Worm (Caenorhabditis elegans) whole organism, early embryonic: ENCODE results near the gene C05D12.3.

Experiments used
- B0310.2 ChIP-seq: sonication (generic microtip); optimal IDR thresholded peaks from 2 replicates; lab custom pipeline; 2016; ENCODE audit warnings: mild to moderate bottlenecking, missing genetic modification characterization, missing compliant biosample characterization
- F13C5.2 ChIP-seq: sonication (generic microtip); optimal IDR thresholded peaks from 2 replicates; lab custom pipeline; 2017; ENCODE audit warnings: mild to moderate bottlenecking, missing genetic modification characterization, inconsistent platforms, missing compliant biosample characterization
- aly-1 ChIP-seq: sonication (generic microtip); optimal IDR thresholded peaks from 2 replicates; lab custom pipeline; 2016; ENCODE audit warnings: missing genetic modification characterization, missing compliant biosample characterization
- ama-1 ChIP-seq: fragments of 150-350 bp; optimal IDR thresholded peaks from 2 replicates; lab custom pipeline; 2014
- ceh-13 ChIP-seq: fragments of 200-800 bp; sonication (Bioruptor generic); optimal IDR thresholded peaks from 2 replicates; lab custom pipeline; 2018; ENCODE audit warnings: mild to moderate bottlenecking, missing genetic modification characterization, missing compliant biosample characterization
- ceh-36 ChIP-seq: sonication (generic microtip); optimal IDR thresholded peaks from 2 replicates; lab custom pipeline; 2016; ENCODE audit warnings: missing genetic modification characterization, inconsistent platforms, missing compliant biosample characterization
- ets-7 ChIP-seq: sonication (generic microtip); optimal IDR thresholded peaks from 2 replicates; lab custom pipeline; 2016; ENCODE audit warnings: missing genotype, missing genetic modification characterization, missing compliant biosample characterization
- flt-1 ChIP-seq: fragments of 200-800 bp; sonication (Bioruptor generic); IDR thresholded peaks from 2 replicates; pipeline ENCODE4 v1.3.6; 2022; ENCODE audit warnings: missing genetic modification characterization, missing compliant biosample characterization
- hmbx-1 ChIP-seq: sonication (generic microtip); optimal IDR thresholded peaks from 2 replicates; lab custom pipeline; 2016; ENCODE audit warnings: mild to moderate bottlenecking, missing genetic modification characterization, missing compliant biosample characterization
- hmg-4 ChIP-seq: fragments of 200-800 bp; sonication (Bioruptor generic); optimal IDR thresholded peaks from 2 replicates; lab custom pipeline; 2018; ENCODE audit warnings: mild to moderate bottlenecking, missing genetic modification characterization, missing compliant biosample characterization
- hnd-1 ChIP-seq: sonication (generic microtip); optimal IDR thresholded peaks from 2 replicates; lab custom pipeline; 2016; ENCODE audit warnings: missing genetic modification characterization, missing compliant biosample characterization
- pes-1 ChIP-seq: fragments of 200-800 bp; sonication (Bioruptor generic); IDR thresholded peaks from 2 replicates; pipeline ENCODE4 v1.3.6; 2022; ENCODE audit warnings: missing genetic modification reagents, missing genetic modification characterization, missing compliant biosample characterization
- scrt-1 ChIP-seq: fragments of 200-800 bp; sonication (Bioruptor generic); IDR thresholded peaks from 2 replicates; pipeline ENCODE4 v1.3.6; 2022; ENCODE audit warnings: missing genetic modification characterization, missing compliant biosample characterization
- sea-1 ChIP-seq: fragments of 200-800 bp; sonication (Bioruptor generic); conservative IDR thresholded peaks from 2 replicates; pipeline ENCODE4 v1.3.6; 2022; ENCODE audit warnings: missing genetic modification characterization, missing compliant biosample characterization
- tbx-11 ChIP-seq: fragments of 200-800 bp; sonication (Bioruptor generic); IDR thresholded peaks from 2 replicates; pipeline ENCODE4 v1.3.6; 2022; ENCODE audit warnings: missing genetic modification characterization, missing compliant biosample characterization
- tbx-37 ChIP-seq: fragments of 200-800 bp; sonication (Bioruptor generic); conservative IDR thresholded peaks from 2 replicates; pipeline ENCODE4 v1.3.6; 2022; ENCODE audit warnings: missing genetic modification reagents, missing genetic modification characterization, missing compliant biosample characterization
- tra-4 ChIP-seq: sonication (generic microtip); optimal IDR thresholded peaks from 2 replicates; lab custom pipeline; 2017; ENCODE audit warnings: missing genetic modification characterization, missing compliant biosample characterization

Gene C05D12.3

DNA sequence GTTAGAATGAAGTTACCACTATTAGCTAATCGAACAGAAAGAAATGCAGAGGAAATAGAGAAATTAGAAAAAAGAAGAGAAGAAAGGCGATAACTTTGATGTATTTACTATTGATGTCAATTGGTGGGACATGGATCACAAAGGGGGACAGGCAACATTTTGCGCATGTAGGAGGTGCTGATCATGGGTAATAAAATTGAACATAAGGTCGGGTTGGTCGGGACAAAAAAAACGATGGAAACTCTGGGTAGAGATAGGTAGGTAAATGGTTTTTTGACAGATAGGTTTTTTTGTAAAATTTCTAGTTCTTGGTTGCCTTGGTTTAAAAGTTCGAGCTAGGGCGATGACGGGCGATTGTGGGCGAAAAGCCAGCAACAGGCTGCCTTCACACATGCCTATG is 34.2 kb upstream of the C05D12.3 start, which contains the start of gene shn-1:
shn-1 (minus strand) TSS at position 101 of the 400 bp plus-strand sequence.
- TF ChIP-seq hnd-1 (tag; lab: Kevin White, UChicago) (no peak), flt-1 (GFP tag; lab: Robert Waterston, UW) (no peak)

DNA sequence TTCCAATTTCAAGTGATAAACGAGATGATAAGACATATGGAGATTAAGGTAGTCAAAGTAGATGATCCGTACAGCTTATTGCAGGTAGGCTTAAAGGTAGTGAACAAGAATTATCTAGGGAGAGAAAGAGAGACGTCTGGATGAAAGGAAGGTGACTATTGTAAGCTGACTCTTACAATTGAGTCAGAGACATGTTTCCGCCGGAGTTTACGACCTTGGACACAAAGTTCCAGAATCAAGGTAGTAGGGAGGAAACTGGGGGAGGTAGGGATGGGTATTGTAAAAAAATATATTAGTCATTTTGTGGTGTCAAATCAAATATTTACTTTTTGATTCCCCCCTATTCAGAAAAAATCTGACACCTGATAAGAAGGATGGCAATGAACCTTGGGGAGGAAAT is 32.7 kb upstream of the C05D12.3 start:
- TF ChIP-seq tbx-11 (no peak), ceh-13 (GFP tag; lab: Kevin White, UChicago) (no peak), tbx-37 (GFP tag; lab: Robert Waterston, UW) (no peak), ceh-36 (tag; lab: Kevin White, UChicago) (no peak), ama-1 (lab: Kevin White, UChicago) (no peak), sea-1 (GFP tag; lab: Robert Waterston, UW) (no peak), ets-7 (tag; lab: Kevin White, UChicago) (no peak), flt-1 (GFP tag; lab: Robert Waterston, UW) (no peak), F13C5.2 (tag; lab: Kevin White, UChicago) (no peak), scrt-1 (no peak), hmbx-1 (tag; lab: Kevin White, UChicago) (no peak), B0310.2 (no peak), hmg-4 (GFP tag; lab: Kevin White, UChicago) (no peak)

DNA sequence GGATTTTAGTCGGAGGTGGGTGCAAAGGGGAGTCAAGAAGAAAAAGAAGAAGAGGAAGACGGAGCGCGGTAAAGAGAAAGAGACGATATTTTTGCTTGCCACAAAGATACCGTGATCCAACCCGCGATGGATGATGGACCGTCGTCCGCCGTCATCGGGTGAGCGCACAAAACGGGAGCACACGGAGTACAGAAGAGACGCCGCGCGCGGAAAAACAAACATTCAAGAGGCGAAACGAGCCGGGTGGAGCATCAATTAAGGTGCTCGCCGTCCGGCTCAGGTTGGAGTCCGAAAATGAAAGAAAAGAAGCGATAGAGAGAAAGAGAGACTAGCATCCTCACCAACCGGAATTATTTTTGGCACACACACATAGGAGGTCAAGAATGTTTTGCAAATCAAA is 31.3 kb upstream of the C05D12.3 start:
- TF ChIP-seq hmg-4 (GFP tag; lab: Kevin White, UChicago) (no peak), scrt-1 (no peak), ets-7 (tag; lab: Kevin White, UChicago) (no peak), B0310.2 (no peak)

DNA sequence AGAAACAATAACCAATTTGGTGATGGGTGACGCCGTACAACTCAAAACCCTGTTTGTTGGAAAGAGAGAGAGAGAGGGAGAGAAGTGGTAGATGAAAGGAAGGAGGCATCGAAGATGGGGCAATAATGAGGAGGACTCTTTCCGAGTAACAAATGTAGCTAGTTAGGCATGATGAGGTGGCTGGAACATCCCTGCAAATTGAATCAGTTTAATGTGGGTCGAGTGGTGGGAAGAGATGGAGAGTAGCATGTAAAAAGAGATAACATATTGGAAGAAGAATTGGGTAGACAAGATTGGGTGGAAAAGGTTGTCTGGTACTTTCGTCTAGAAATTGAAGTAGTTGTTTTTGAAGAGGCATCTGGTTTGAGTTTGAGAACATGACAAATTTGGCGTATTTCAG is 28.8 kb upstream of the C05D12.3 start:
- TF ChIP-seq sea-1 (GFP tag; lab: Robert Waterston, UW) = no peak
- TF ChIP-seq aly-1 (tag; lab: Kevin White, UChicago) = peak; percentile 9

DNA sequence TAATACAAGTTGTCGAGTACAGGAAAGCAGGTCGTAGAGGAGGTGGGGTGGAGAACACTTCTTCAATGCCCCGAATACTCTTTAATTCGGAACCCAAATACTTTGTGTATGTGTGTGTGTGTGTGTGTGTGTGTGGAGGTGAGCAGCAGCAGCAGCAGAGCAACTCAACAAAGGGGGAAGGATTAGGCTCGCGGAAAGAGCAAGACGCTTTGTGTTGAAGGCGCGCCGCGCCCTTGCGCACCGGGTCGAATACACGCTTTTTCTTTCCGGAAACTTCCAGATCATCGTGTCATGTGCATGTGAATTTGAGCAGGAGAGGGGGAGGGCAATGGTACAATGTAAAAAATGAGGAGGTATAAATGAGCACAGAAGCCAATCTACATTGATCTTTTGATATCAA is 26.3 kb upstream of the C05D12.3 start:
- TF ChIP-seq F13C5.2 (tag; lab: Kevin White, UChicago) = no peak
- TF ChIP-seq ceh-36 (tag; lab: Kevin White, UChicago) = peak; percentile 10
- no peak for TF ChIP-seq scrt-1
- no peak for TF ChIP-seq aly-1 (tag; lab: Kevin White, UChicago)
- no peak for TF ChIP-seq flt-1 (GFP tag; lab: Robert Waterston, UW)
- TF ChIP-seq hnd-1 (tag; lab: Kevin White, UChicago) = no peak
- TF ChIP-seq ets-7 (tag; lab: Kevin White, UChicago) = no peak

DNA sequence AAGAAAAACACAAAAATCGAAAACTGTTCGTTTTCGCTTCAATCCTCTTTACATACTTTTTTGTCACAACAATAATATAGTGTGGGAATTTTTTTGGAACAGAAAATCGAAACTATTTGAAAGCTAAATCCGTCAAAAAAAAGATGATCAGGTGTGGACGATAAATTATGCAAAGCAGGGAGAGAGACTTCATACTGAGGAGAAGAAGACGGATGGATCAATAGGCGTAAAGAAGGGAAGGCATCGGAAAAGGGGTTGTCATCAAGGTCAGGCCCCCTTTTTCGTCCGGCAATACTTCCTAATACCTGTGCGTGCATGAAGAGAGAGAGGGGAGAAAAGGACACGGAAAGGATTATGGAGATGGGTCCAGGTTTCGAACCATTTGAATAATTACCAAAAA is 24.7 kb upstream of the C05D12.3 start:
- TF ChIP-seq ceh-36 (tag; lab: Kevin White, UChicago) (no peak), hmbx-1 (tag; lab: Kevin White, UChicago) (no peak), hnd-1 (tag; lab: Kevin White, UChicago) (no peak), scrt-1 (no peak), B0310.2 (no peak), aly-1 (tag; lab: Kevin White, UChicago) (no peak), F13C5.2 (tag; lab: Kevin White, UChicago) (no peak), tbx-11 (no peak), hmg-4 (GFP tag; lab: Kevin White, UChicago) (no peak), flt-1 (GFP tag; lab: Robert Waterston, UW) (no peak), tra-4 (no peak), tbx-37 (GFP tag; lab: Robert Waterston, UW) (no peak), ets-7 (tag; lab: Kevin White, UChicago) (no peak), ceh-13 (GFP tag; lab: Kevin White, UChicago) (no peak), sea-1 (GFP tag; lab: Robert Waterston, UW) (no peak), ama-1 (lab: Kevin White, UChicago) (no peak), pes-1 (GFP tag; lab: Robert Waterston, UW) (no peak)

DNA sequence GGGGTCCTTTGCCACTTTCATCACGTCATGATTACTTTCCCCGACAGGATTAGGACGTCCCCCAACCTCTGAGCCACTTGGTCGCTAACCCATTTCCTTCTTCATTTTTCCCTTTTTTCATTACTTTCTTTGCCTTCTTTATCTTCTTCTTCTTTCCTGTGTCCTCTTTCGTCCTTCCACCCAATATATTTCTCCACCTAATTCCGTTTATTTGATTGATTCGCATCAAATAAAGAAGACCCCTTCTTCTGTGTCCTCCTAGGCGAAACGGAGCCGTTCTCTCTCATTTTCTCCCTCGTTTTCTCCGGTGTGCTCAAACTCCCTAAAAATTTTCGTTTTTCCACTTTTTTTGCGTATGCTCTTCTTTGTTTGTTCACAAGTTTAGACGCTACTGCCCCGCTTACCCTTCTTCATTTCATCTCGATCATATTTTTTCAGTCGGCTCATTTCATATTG is 15.4 kb upstream of the C05D12.3 start, which contains the start of gene C05D12.7:
C05D12.7 (plus strand) TSS at position 406 of the 456 bp plus-strand sequence.
- TF ChIP-seq tbx-11 = no peak
- no peak for TF ChIP-seq scrt-1
- no peak for TF ChIP-seq ceh-36 (tag; lab: Kevin White, UChicago)
- TF ChIP-seq flt-1 (GFP tag; lab: Robert Waterston, UW) = no peak
- TF ChIP-seq hmbx-1 (tag; lab: Kevin White, UChicago) = no peak
- TF ChIP-seq hnd-1 (tag; lab: Kevin White, UChicago) = no peak
- no peak for TF ChIP-seq tbx-37 (GFP tag; lab: Robert Waterston, UW)
- no peak for TF ChIP-seq sea-1 (GFP tag; lab: Robert Waterston, UW)
- TF ChIP-seq aly-1 (tag; lab: Kevin White, UChicago) = no peak
- no peak for TF ChIP-seq F13C5.2 (tag; lab: Kevin White, UChicago)
- no peak for TF ChIP-seq B0310.2
- no peak for TF ChIP-seq ama-1 (lab: Kevin White, UChicago)
- no peak for TF ChIP-seq pes-1 (GFP tag; lab: Robert Waterston, UW)
- no peak for TF ChIP-seq tra-4
- no peak for TF ChIP-seq ceh-13 (GFP tag; lab: Kevin White, UChicago)

DNA sequence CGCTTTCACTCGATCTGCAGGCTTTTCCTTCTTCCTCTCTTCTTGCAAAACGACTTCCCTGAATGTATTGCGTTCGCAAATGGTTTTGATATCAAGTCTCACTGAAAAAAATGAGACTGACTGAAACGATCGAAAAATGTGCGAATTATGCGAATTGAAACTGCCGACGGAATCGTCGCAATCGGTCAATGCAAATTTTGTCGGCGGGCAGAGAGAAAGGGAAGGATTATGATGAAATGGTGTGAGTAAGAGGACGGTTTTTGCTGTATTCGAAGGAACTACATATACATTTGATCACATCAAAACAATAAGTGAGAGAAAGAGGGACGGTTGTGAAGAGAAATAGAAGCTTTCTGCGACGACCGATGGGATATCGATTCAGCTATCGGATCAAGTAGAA is 9.4 kb upstream of the C05D12.3 start, which contains the start of gene C05D12.1:
C05D12.1 (minus strand) TSS at position 101 of the 400 bp plus-strand sequence.
- TF ChIP-seq ceh-36 (tag; lab: Kevin White, UChicago) (no peak), ama-1 (lab: Kevin White, UChicago) (no peak), scrt-1 (no peak), tbx-37 (GFP tag; lab: Robert Waterston, UW) (no peak), ets-7 (tag; lab: Kevin White, UChicago) (no peak), tra-4 (no peak), sea-1 (GFP tag; lab: Robert Waterston, UW) (no peak), ceh-13 (GFP tag; lab: Kevin White, UChicago) (no peak), tbx-11 (no peak), aly-1 (tag; lab: Kevin White, UChicago) (no peak), flt-1 (GFP tag; lab: Robert Waterston, UW) (no peak), hnd-1 (tag; lab: Kevin White, UChicago) (no peak), hmg-4 (GFP tag; lab: Kevin White, UChicago) (no peak), B0310.2 (no peak), pes-1 (GFP tag; lab: Robert Waterston, UW) (no peak), F13C5.2 (tag; lab: Kevin White, UChicago) (no peak), hmbx-1 (tag; lab: Kevin White, UChicago) (no peak)
